Fruit fly (Drosophila melanogaster) whole organism, adult: ENCODE data around the gene Acp63F.

Experiments used
- CG12768 ChIP-seq: fragments of 200-800 bp; sonication (Bioruptor generic); optimal IDR thresholded peaks from 2 replicates; lab custom pipeline; 2017; ENCODE audit warnings: missing biosample characterization, missing genetic modification characterization, mild to moderate bottlenecking, moderate library complexity, missing genetic modification reagents
- CG1620 ChIP-seq: fragments of 200-800 bp; sonication (Bioruptor generic); optimal IDR thresholded peaks from 2 replicates; lab custom pipeline; 2016; ENCODE audit warnings: missing biosample characterization, missing genetic modification characterization
- CG33017 ChIP-seq: fragments of 200-800 bp; sonication (Bioruptor generic); optimal IDR thresholded peaks from 2 replicates; lab custom pipeline; 2018; ENCODE audit warnings: missing biosample characterization, mild to moderate bottlenecking, missing genetic modification characterization, moderate library complexity
- CG5204 ChIP-seq: fragments of 200-800 bp; sonication (Bioruptor generic); optimal IDR thresholded peaks from 2 replicates; lab custom pipeline; 2016; ENCODE audit warnings: missing biosample characterization, missing genetic modification characterization
- CG7045 ChIP-seq: fragments of 200-800 bp; sonication (Bioruptor generic); optimal IDR thresholded peaks from 2 replicates; lab custom pipeline; 2017; ENCODE audit warnings: missing biosample characterization, mild to moderate bottlenecking, missing genetic modification characterization
- CG7101 ChIP-seq: fragments of 200-800 bp; sonication (Bioruptor generic); optimal IDR thresholded peaks from 2 replicates; lab custom pipeline; 2018; ENCODE audit warnings: missing biosample characterization, mild to moderate bottlenecking, missing genetic modification characterization, moderate library complexity
- Crg-1 ChIP-seq: fragments of 200-800 bp; sonication (Bioruptor generic); optimal IDR thresholded peaks from 2 replicates; lab custom pipeline; 2016; ENCODE audit warnings: missing biosample characterization, missing genetic modification characterization
- bab1 ChIP-seq: fragments of 200-800 bp; sonication (Bioruptor generic); optimal IDR thresholded peaks from 3 replicates; lab custom pipeline; 2019; ENCODE audit warnings: missing biosample characterization, mild to moderate bottlenecking, missing genetic modification characterization, moderate library complexity
- cnc ChIP-seq, 2 experiments: fragments of >200 bp; optimal IDR thresholded peaks; 2 replicates each; lab custom pipeline; 2017
- kay ChIP-seq: fragments of 200-800 bp; sonication (Bioruptor generic); peaks from one replicate; lab custom pipeline; 2016; ENCODE audit warnings: missing biosample characterization, missing genetic modification characterization, borderline replicate concordance
- ovo ChIP-seq: fragments of 200-800 bp; sonication (Bioruptor generic); optimal IDR thresholded peaks from 2 replicates; lab custom pipeline; 2016; ENCODE audit warnings: missing biosample characterization, missing genetic modification characterization
- pad ChIP-seq: fragments of 200-800 bp; sonication (Bioruptor generic); optimal IDR thresholded peaks from 3 replicates; lab custom pipeline; 2017; ENCODE audit warnings: missing biosample characterization, missing genetic modification characterization, mild to moderate bottlenecking, moderate library complexity, missing genetic modification reagents
- toe ChIP-seq: fragments of 200-800 bp; sonication (Bioruptor generic); optimal IDR thresholded peaks from 2 replicates; lab custom pipeline; 2016; ENCODE audit warnings: missing biosample characterization, missing genetic modification characterization

DNA sequence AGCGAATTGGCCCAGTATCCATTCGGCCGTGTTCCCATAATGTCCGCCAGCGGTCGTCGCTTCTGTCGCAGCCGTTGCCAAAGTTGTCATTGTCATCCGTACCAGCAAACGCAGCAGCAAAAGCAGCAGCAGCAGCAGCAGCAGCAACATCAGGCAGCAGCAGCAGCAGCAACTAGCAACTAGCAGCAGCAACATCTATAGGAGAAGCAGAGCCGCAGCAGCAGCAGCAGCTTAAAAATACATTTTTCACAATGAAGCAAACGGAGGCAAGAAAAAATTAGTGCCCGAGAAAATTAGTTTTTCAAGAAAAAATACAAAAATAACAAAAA is 9.3 kb upstream of the Acp63F start:
- no peak for TF ChIP-seq CG33017 (tag; lab: Kevin White, UChicago)
- TF ChIP-seq Crg-1 (GFP tag; lab: Kevin White, UChicago), result no peak
- TF ChIP-seq kay (GFP tag; lab: Kevin White, UChicago), result no peak
- TF ChIP-seq cnc (optimal IDR thresholded peaks at IDR 0.05; lab: Kevin White, UChicago), result no peak
- no peak for TF ChIP-seq CG12768 (GFP tag; lab: Kevin White, UChicago)
- TF ChIP-seq pad, result no peak
- TF ChIP-seq ovo, result no peak
- TF ChIP-seq CG7101 (tag; lab: Kevin White, UChicago), result no peak
- no peak for TF ChIP-seq toe
- TF ChIP-seq CG1620 (GFP tag; lab: Kevin White, UChicago), result no peak
- TF ChIP-seq bab1 (GFP tag; lab: Kevin White, UChicago), result no peak
- no peak for TF ChIP-seq CG7045 (GFP tag; lab: Kevin White, UChicago)
- no peak for TF ChIP-seq CG5204 (GFP tag; lab: Kevin White, UChicago)
